Worm (Caenorhabditis elegans) whole organism, late embryonic: Measurements from ENCODE around the gene nprl-3.

Experiments used
- ceh-9 ChIP-seq: sonication (generic microtip); optimal IDR thresholded peaks from 2 replicates; lab custom pipeline; 2016; ENCODE audit warnings: mild to moderate bottlenecking, missing genetic modification characterization, inconsistent platforms, missing compliant biosample characterization
- ets-4 ChIP-seq: sonication (generic microtip); optimal IDR thresholded peaks from 2 replicates; lab custom pipeline; 2016; ENCODE audit warnings: missing genetic modification characterization, missing compliant biosample characterization
- fkh-6 ChIP-seq: sonication (generic microtip); optimal IDR thresholded peaks from 2 replicates; lab custom pipeline; 2016; ENCODE audit warnings: missing genetic modification characterization, missing compliant biosample characterization
- hlh-13 ChIP-seq: fragments of 200-800 bp; sonication (Bioruptor generic); optimal IDR thresholded peaks from 2 replicates; lab custom pipeline; 2018; ENCODE audit warnings: mild to moderate bottlenecking, missing genetic modification characterization, missing compliant biosample characterization
- hlh-8 ChIP-seq: sonication (generic microtip); optimal IDR thresholded peaks from 2 replicates; lab custom pipeline; 2016; ENCODE audit warnings: missing genotype, missing genetic modification characterization, missing compliant biosample characterization
- pat-9 ChIP-seq: fragments of 200-800 bp; sonication (Bioruptor generic); optimal IDR thresholded peaks from 2 replicates; lab custom pipeline; 2018; ENCODE audit warnings: mild to moderate bottlenecking, missing genetic modification characterization, moderate library complexity, missing compliant biosample characterization
- pqm-1 ChIP-seq: sonication (generic microtip); optimal IDR thresholded peaks from 2 replicates; lab custom pipeline; 2016; ENCODE audit warnings: missing genetic modification characterization, missing compliant biosample characterization
- rnt-1 ChIP-seq: sonication (generic microtip); optimal IDR thresholded peaks from 2 replicates; lab custom pipeline; 2016; ENCODE audit warnings: missing genetic modification characterization, missing compliant biosample characterization
- tbx-7 ChIP-seq: sonication (generic microtip); optimal IDR thresholded peaks from 2 replicates; lab custom pipeline; 2016; ENCODE audit warnings: missing genotype, missing genetic modification characterization, missing compliant biosample characterization
- unc-55 ChIP-seq: sonication (generic microtip); optimal IDR thresholded peaks from 2 replicates; lab custom pipeline; 2017; ENCODE audit warnings: missing biosample characterization, missing genetic modification reagents, missing genetic modification characterization

- TF ChIP-seq unc-55 (GFP tag; lab: Kevin White, UChicago) (no peak), pqm-1 (no peak), tbx-7 (no peak), ets-4 (tag; lab: Kevin White, UChicago) (no peak), pat-9 (tag; lab: Kevin White, UChicago) (no peak), hlh-13 (no peak), fkh-6 (tag; lab: Kevin White, UChicago) (no peak), hlh-8 (tag; lab: Kevin White, UChicago) (no peak), ceh-9 (no peak), rnt-1 (tag; lab: Kevin White, UChicago) (no peak)
Measured at ce11 chrIV:8339636-8340035, 42.3 kb downstream of the nprl-3 start, which contains the start of gene lgc-6.
